Fruit fly (Drosophila melanogaster): Measurements from ENCODE around the gene CG9121.

CG9121 gene

DNA sequence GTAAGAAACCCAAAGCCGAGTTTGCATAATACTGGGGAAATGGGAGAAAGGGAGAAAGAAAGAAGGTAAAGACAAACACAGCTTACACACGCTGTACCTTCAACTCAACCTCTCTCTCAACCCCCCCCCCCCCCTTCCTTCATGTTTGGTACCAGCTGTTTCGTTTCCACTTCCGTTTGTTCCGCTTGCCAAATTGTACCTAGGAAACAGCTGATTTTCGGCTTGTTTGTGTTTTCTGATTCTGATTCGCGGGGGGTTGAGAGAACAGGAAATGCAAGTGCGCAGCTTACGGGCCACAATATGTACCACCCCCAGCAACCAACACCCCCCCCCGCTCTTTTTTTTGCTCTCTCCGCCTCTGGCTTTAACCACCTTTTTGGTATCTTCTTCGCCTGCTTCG lies 13.1 kb upstream of the CG9121 start (continued):
- TF ChIP-seq dmrt11E (tag; optimal IDR thresholded peaks at IDR 0.05) (no peak), CG6765 (GFP tag; optimal IDR thresholded peaks at IDR 0.05) (peak; percentile 8), CG1602 (GFP tag; optimal IDR thresholded peaks at IDR 0.05) (no peak), CG4707 (GFP tag; optimal IDR thresholded peaks at IDR 0.05) (no peak), da (GFP tag; optimal IDR thresholded peaks at IDR 0.05) (no peak), CG12155 (GFP tag; optimal IDR thresholded peaks at IDR 0.05) (no peak), Rfx (GFP tag; IDR thresholded peaks at IDR 0.05) (no peak), nom (GFP tag; optimal IDR thresholded peaks at IDR 0.05) (no peak), cg (GFP tag; optimal IDR thresholded peaks at IDR 0.05) (no peak), CG7357 (GFP tag; IDR thresholded peaks at IDR 0.05) (no peak), btn (GFP tag; optimal IDR thresholded peaks at IDR 0.05) (no peak), Hr39 (optimal IDR thresholded peaks at IDR 0.05) (no peak), NFAT (GFP tag; IDR thresholded peaks at IDR 0.05) (no peak), CG9876 (GFP tag; optimal IDR thresholded peaks at IDR 0.05) (no peak), bcd (GFP tag; optimal IDR thresholded peaks at IDR 0.05) (no peak), org-1 (GFP tag; optimal IDR thresholded peaks at IDR 0.05) (no peak), sob (GFP tag; IDR thresholded peaks at IDR 0.05) (no peak), HmgZ (tag; optimal IDR thresholded peaks at IDR 0.05) (no peak), usp (GFP tag; optimal IDR thresholded peaks at IDR 0.05) (no peak), CG3847 (GFP tag; IDR thresholded peaks at IDR 0.05) (no peak), pnt (GFP tag; optimal IDR thresholded peaks at IDR 0.05) (no peak), dan (GFP tag; IDR thresholded peaks at IDR 0.05) (no peak), Oaz (GFP tag; IDR thresholded peaks at IDR 0.05) (no peak), crp (GFP tag; optimal IDR thresholded peaks at IDR 0.05) (peak in 1 of 2 experiments; percentile 78), CG34224 (GFP tag; IDR thresholded peaks at IDR 0.05; ENCODE audit: partially characterized antibody) (no peak), CG5180 (GFP tag; optimal IDR thresholded peaks at IDR 0.05) (no peak), CG31388 (GFP tag; optimal IDR thresholded peaks at IDR 0.05) (no peak), salm (tag; optimal IDR thresholded peaks at IDR 0.05) (no peak), Eip74EF (GFP tag; optimal IDR thresholded peaks at IDR 0.05) (no peak), Pdp1 (GFP tag; optimal IDR thresholded peaks at IDR 0.05) (no peak), CG15479 (GFP tag; optimal IDR thresholded peaks at IDR 0.05) (no peak), CG3163 (GFP tag; optimal IDR thresholded peaks at IDR 0.05) (no peak), rib (GFP tag; IDR thresholded peaks at IDR 0.05) (0 out of 2 replicates have a peak, but pooled peaks have one; percentile 41), trh (GFP tag; optimal IDR thresholded peaks at IDR 0.05) (no peak), schlank (tag; optimal IDR thresholded peaks at IDR 0.05) (no peak), E2f2 (GFP tag; IDR thresholded peaks at IDR 0.05) (no peak), Hey (tag; optimal IDR thresholded peaks at IDR 0.05) (no peak), Opbp (GFP tag; IDR thresholded peaks at IDR 0.05; ENCODE audit: partially characterized antibody) (no peak), pros (GFP tag; optimal IDR thresholded peaks at IDR 0.05) (peak; percentile 58), CG32772 (GFP tag; IDR thresholded peaks at IDR 0.05) (no peak), CG7839 (tag; optimal IDR thresholded peaks at IDR 0.05) (no peak), corto (GFP tag; optimal IDR thresholded peaks at IDR 0.05) (no peak), CG18262 (tag; optimal IDR thresholded peaks at IDR 0.05) (no peak), cad (GFP tag; optimal IDR thresholded peaks at IDR 0.05) (no peak), CG33213 (GFP tag; optimal IDR thresholded peaks at IDR 0.05) (no peak), CG9817 (tag; optimal IDR thresholded peaks at IDR 0.05) (no peak), H15 (GFP tag; IDR thresholded peaks at IDR 0.05) (no peak), CG10543 (GFP tag; optimal IDR thresholded peaks at IDR 0.05) (peak; percentile 51), oc (tag; optimal IDR thresholded peaks at IDR 0.05) (no peak), odd (GFP tag; optimal IDR thresholded peaks at IDR 0.05) (peak; percentile 12), h (optimal IDR thresholded peaks at IDR 0.05) (no peak), Asciz (GFP tag; optimal IDR thresholded peaks at IDR 0.05) (no peak)

Data from whole organism, embryonic.